Worm (Caenorhabditis elegans): ENCODE data around the gene tag-89.

ce11 chrIV:11414920-11415319, 20.6 kb downstream of the tag-89 start, which contains the start of gene F22B3.10:
- TF ChIP-seq tbx-11 (GFP tag; IDR thresholded peaks at IDR 0.05) (no peak), ama-1 (optimal IDR thresholded peaks at IDR 0.05) (no peak), pes-1 (GFP tag; IDR thresholded peaks at IDR 0.05) (no peak), scrt-1 (GFP tag; IDR thresholded peaks at IDR 0.05) (no peak), sea-1 (GFP tag; conservative IDR thresholded peaks at IDR 0.05) (no peak), hnd-1 (tag; optimal IDR thresholded peaks at IDR 0.05) (no peak), ceh-36 (tag; optimal IDR thresholded peaks at IDR 0.05) (no peak), F13C5.2 (tag; optimal IDR thresholded peaks at IDR 0.05) (no peak), hmbx-1 (tag; optimal IDR thresholded peaks at IDR 0.05) (no peak)
